Fruit fly (Drosophila melanogaster): ENCODE results near the gene CARPB.

The CARPB gene

DNA sequence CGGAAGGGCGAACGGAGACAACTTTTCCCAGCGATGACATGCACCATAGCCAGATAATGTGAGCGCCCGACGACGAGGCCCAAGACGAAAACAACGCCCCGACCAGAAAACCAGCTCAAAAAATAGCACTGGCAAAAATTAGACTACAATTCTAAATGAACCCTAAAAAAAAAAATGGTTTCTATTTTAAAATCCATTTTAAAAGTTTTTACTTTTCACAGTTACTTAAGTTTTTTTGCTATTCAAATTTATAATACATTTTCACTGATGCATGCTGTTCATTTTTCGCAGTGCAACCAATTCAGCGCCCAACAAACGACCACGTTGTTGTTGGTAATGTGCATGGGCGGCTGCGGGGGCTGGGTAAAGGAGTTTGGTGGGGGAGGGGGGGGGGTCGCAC is 4.3 kb downstream of the CARPB start:
- no peak for TF ChIP-seq CG17801 (GFP tag; optimal IDR thresholded peaks at IDR 0.05; ENCODE audit: partially characterized antibody)

DNA sequence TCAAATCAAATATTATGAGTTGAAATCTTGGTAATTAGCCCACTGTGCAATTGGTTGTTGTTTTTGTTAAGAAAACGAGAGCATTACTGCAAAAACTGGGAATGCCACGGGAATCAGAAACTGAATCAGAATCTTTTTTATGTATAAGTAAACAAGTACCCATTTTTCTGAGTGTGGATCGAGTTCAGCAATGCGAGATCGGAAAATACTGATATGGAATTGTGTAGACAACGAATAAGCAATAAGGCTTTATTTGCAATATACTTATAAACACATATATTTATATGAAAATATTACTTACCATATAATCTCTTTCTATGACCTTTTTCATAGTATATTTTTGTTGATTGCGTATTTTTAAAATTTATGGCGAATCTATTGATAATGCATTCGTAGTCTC is 4.9 kb downstream of the CARPB start:
- TF ChIP-seq CG17801 (GFP tag; optimal IDR thresholded peaks at IDR 0.05; ENCODE audit: partially characterized antibody): no peak

dm6 chrX:9794290-9794689 is 11.3 kb downstream of the CARPB start:
- no peak for TF ChIP-seq CG17801 (GFP tag; optimal IDR thresholded peaks at IDR 0.05; ENCODE audit: partially characterized antibody)

dm6 chrX:9812579-9812978 is 29.6 kb downstream of the CARPB start:
- TF ChIP-seq CG17801 (GFP tag; optimal IDR thresholded peaks at IDR 0.05; ENCODE audit: partially characterized antibody): no peak

- TF ChIP-seq CG17801 (GFP tag; optimal IDR thresholded peaks at IDR 0.05; ENCODE audit: partially characterized antibody): no peak
Measured at dm6 chrX:9816063-9816462, 33.0 kb downstream of the CARPB start.

DNA sequence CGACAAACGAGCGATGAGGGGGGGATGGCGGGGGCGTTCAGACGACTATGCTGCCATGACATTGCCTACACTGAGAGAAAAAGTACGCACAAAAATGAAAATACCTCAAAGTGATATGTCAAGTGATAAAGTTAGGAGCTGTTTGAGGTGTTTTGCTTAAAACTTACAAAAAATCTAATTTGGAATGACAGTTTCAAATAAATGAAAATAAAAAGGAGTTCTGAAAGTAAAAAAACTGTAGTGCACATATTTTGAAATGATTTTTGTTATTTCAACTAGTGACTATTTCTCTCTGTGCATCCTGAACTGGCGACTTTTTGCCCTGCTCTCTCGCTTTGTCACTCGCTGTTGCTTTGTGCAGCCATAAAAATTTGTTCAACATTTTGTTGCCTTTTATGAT is 46.9 kb downstream of the CARPB start:
- TF ChIP-seq CG17801 (GFP tag; optimal IDR thresholded peaks at IDR 0.05; ENCODE audit: partially characterized antibody): no peak

- TF ChIP-seq CG17801 (GFP tag; optimal IDR thresholded peaks at IDR 0.05; ENCODE audit: partially characterized antibody): no peak
Measured at dm6 chrX:9833028-9833427, 50.0 kb downstream of the CARPB start.

dm6 chrX:9847529-9847928 is 64.5 kb downstream of the CARPB start:
- no peak for TF ChIP-seq CG17801 (GFP tag; optimal IDR thresholded peaks at IDR 0.05; ENCODE audit: partially characterized antibody)

- no peak for TF ChIP-seq CG17801 (GFP tag; optimal IDR thresholded peaks at IDR 0.05; ENCODE audit: partially characterized antibody)
Measured at dm6 chrX:9864882-9865281, 81.9 kb downstream of the CARPB start, which contains the start of gene Ser7. Ser7 (plus strand) TSS chrX:9865233.

- TF ChIP-seq CG17801 (GFP tag; optimal IDR thresholded peaks at IDR 0.05; ENCODE audit: partially characterized antibody): no peak
Measured at dm6 chrX:9868510-9869248, 85.7 kb downstream of the CARPB start, which contains the start of gene CG45060. CG45060 (minus strand) TSS chrX:9868568.

DNA sequence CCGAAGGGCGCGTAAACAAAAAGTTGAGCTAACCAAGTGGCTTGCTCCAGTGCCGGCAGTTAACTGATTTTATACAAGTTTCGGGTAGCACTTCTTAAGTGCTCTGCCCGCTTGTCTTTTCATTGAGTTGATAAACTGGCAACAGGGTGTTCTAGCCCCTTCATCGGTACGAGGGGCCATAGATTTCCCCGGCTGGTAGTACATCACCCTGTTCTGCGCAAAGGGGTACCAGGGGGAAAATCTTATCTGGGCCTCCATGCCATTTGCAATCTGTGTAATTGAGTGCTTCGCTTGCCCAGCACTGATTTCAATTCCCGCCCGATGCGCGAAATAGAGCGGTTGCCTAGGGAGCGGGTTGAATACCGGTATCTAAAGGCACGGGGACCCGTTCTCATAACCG is 88.6 kb downstream of the CARPB start, which contains the start of gene CG45061:
TSS of gene CG45061 (minus strand) at position 71 of the 400 bp plus-strand sequence.
- no peak for TF ChIP-seq CG17801 (GFP tag; optimal IDR thresholded peaks at IDR 0.05; ENCODE audit: partially characterized antibody)

dm6 chrX:9873917-9874316 is 90.9 kb downstream of the CARPB start, which contains the start of gene CG32695:
CG32695 (minus strand) TSS chrX:9874057.
- TF ChIP-seq CG17801 (GFP tag; optimal IDR thresholded peaks at IDR 0.05; ENCODE audit: partially characterized antibody): no peak

DNA sequence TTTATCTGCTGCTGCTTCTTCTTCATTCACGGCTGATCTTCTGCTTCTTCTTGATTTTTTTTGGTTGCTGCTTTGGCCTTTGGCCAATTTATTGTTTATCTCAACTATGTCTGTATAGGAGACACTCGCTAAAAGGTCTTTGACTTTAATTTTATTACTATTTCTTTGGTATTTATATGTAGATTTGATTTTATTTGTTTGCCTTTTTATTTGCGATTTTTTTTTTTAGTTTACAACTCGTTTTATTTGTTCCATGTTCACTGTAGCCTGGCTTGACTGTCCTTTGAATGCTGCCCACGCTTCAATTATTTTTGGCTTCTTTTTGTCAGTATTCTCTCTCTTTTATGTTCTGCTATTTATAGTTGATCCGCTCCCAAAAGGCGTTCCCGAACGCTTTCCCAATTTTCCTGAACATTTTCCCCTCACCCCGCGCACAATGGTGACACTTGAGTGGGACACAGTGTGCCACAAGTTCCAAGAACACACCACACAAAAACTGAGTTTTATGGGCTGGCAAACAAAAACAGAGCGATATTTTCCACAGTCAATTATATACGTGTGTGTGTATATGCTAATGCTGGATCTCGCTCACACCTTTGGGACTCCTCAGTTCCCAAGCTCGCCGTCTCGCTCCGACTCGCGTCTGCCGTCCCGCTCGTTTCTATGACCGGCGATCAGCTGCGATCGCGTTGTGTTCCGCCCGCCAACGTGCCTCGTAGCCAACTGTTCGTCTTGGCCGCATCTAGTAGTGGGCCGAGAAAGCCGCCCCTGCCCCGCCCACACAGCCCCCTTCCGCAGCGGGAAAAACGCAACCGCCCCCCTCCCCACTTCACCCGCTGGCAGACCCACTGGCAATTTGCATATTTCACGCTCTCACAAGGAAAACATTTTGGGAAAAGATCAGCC is 93.2 kb downstream of the CARPB start, which contains the start of gene CG15247:
TSS of gene CG15247 (minus strand) at position 725 of the 906 bp plus-strand sequence.
- no peak for TF ChIP-seq CG17801 (GFP tag; optimal IDR thresholded peaks at IDR 0.05; ENCODE audit: partially characterized antibody)

DNA sequence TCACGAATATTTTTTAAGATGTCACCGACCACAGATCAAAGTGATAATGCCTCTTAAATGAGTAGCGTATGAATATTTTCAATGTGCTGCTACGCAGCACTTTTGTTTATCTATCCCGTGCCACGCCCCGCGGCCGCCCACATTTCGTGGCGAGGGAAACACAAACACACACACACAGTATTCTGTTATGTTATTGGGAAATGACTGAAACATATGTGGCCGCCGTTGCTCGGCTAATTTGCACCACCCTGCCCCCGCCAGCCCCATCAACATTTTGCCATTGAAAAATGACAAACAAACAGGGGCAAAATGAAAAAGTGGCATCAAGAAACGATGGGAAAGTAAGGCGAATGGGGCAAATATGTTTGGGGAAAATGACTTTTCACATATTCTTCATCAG is 94.2 kb downstream of the CARPB start:
- no peak for TF ChIP-seq CG17801 (GFP tag; optimal IDR thresholded peaks at IDR 0.05; ENCODE audit: partially characterized antibody)

- TF ChIP-seq CG17801 (GFP tag; optimal IDR thresholded peaks at IDR 0.05; ENCODE audit: partially characterized antibody): no peak
Measured at dm6 chrX:9878125-9878524, 95.1 kb downstream of the CARPB start, which contains the start of gene CG1468. CG1468 (plus strand) TSS chrX:9878422.

DNA sequence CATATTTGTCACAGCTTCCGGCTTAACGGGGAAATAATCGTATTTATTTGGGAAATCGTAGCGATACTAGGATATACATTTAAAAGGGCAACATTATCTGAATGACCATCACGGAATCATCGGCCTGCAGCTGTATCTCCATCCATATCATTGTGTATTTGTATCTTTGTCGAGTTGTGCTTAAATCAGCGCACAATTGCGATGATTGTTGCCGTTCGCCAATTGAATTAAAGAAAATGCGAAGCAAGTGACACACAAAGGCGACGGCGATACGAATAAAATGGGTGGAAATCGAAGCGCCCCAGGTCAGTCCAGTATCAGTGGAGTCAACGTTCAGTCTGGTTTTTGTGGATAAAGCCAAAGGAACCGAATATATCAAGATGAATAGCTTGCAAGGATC is 96.5 kb downstream of the CARPB start, which contains the start of gene CG9686:
TSS of gene CG9686 (plus strand) at position 301 of the 400 bp plus-strand sequence.
- TF ChIP-seq CG17801 (GFP tag; optimal IDR thresholded peaks at IDR 0.05; ENCODE audit: partially characterized antibody): no peak

All from ovary, adult (tissue).